Fruit fly (Drosophila melanogaster) whole organism, embryonic: ENCODE data around the gene tomb.

ENCODE experiments used
- Aef1 ChIP-seq: fragments of 200-800 bp; sonication (Bioruptor generic); IDR thresholded peaks from 3 replicates; pipeline ENCODE4 v1.3.6; 2022; ENCODE audit warnings: missing biosample characterization, missing genetic modification characterization
- Asciz ChIP-seq: fragments of 200-800 bp; sonication (Bioruptor generic); optimal IDR thresholded peaks from 2 replicates; lab custom pipeline; 2017; ENCODE audit warnings: missing biosample characterization, mild to moderate bottlenecking, missing genetic modification characterization, missing genetic modification reagents
- Atf3 ChIP-seq: fragments of 200-800 bp; sonication (Bioruptor generic); optimal IDR thresholded peaks from 3 replicates; lab custom pipeline; 2016; ENCODE audit warnings: missing biosample characterization, missing genetic modification characterization
- CG11504 ChIP-seq: fragments of 200-800 bp; sonication (Bioruptor generic); optimal IDR thresholded peaks from 3 replicates; lab custom pipeline; 2019; ENCODE audit warnings: missing biosample characterization, mild to moderate bottlenecking, missing genetic modification characterization, moderate library complexity
- CG11723 ChIP-seq: fragments of 200-800 bp; sonication (Bioruptor generic); optimal IDR thresholded peaks from 2 replicates; lab custom pipeline; 2017; ENCODE audit warnings: missing biosample characterization, mild to moderate bottlenecking, missing genetic modification characterization
- CG12071 ChIP-seq: fragments of 200-800 bp; sonication (Bioruptor generic); optimal IDR thresholded peaks from 3 replicates; lab custom pipeline; 2018; ENCODE audit warnings: missing biosample characterization, mild to moderate bottlenecking, missing genetic modification characterization
- CG1233 ChIP-seq: fragments of 200-800 bp; sonication (Bioruptor generic); optimal IDR thresholded peaks from 4 replicates; lab custom pipeline; 2018; ENCODE audit warnings: missing biosample characterization, mild to moderate bottlenecking, missing genetic modification characterization
- CG13296 ChIP-seq: fragments of 200-800 bp; sonication (Bioruptor generic); optimal IDR thresholded peaks from 3 replicates; lab custom pipeline; 2018; ENCODE audit warnings: missing biosample characterization, mild to moderate bottlenecking, missing genetic modification characterization
- CG14014 ChIP-seq: fragments of 200-800 bp; sonication (Bioruptor generic); IDR thresholded peaks from 2 replicates; pipeline ENCODE4 v1.3.6; 2022; ENCODE audit warnings: missing biosample characterization, missing genetic modification characterization
- CG14050 ChIP-seq: fragments of 200-800 bp; sonication (Bioruptor generic); IDR thresholded peaks from 3 replicates; pipeline ENCODE4 v1.3.6; 2022; ENCODE audit warnings: missing biosample characterization, missing genetic modification characterization
- CG14710 ChIP-seq: fragments of 200-800 bp; sonication (Bioruptor generic); optimal IDR thresholded peaks from 3 replicates; lab custom pipeline; 2019; ENCODE audit warnings: missing biosample characterization, mild to moderate bottlenecking, missing genetic modification characterization, moderate library complexity
- CG1529 ChIP-seq: fragments of 200-800 bp; sonication (Bioruptor generic); optimal IDR thresholded peaks from 3 replicates; lab custom pipeline; 2018; ENCODE audit warnings: missing biosample characterization, missing genetic modification characterization
- CG17328 ChIP-seq: fragments of 200-800 bp; sonication (Bioruptor generic); IDR thresholded peaks from 2 replicates; pipeline ENCODE4 v1.3.6; 2022; ENCODE audit warnings: missing biosample characterization, missing genetic modification characterization
- CG2129 ChIP-seq: fragments of 200-800 bp; sonication (Bioruptor generic); IDR thresholded peaks from 2 replicates; pipeline ENCODE4 v1.3.6; 2022; ENCODE audit warnings: missing biosample characterization, missing genetic modification characterization; ENCODE audit not compliant: partially characterized antibody
- CG31365 ChIP-seq: fragments of 200-800 bp; sonication (Bioruptor generic); optimal IDR thresholded peaks from 2 replicates; lab custom pipeline; 2018; ENCODE audit warnings: missing biosample characterization, mild to moderate bottlenecking, missing genetic modification characterization
- CG34224 ChIP-seq: fragments of 200-800 bp; sonication (Bioruptor generic); IDR thresholded peaks from 3 replicates; pipeline ENCODE4 v1.3.6; 2022; ENCODE audit warnings: missing biosample characterization, missing genetic modification characterization; ENCODE audit not compliant: partially characterized antibody
- CG4707 ChIP-seq: fragments of 200-800 bp; sonication (Bioruptor generic); optimal IDR thresholded peaks from 2 replicates; lab custom pipeline; 2018; ENCODE audit warnings: missing biosample characterization, mild to moderate bottlenecking, missing genetic modification characterization, moderate library complexity
- CG6175 ChIP-seq: fragments of 200-800 bp; sonication (Bioruptor generic); IDR thresholded peaks from 3 replicates; pipeline ENCODE4 v1.3.6; 2022; ENCODE audit warnings: missing biosample characterization, missing genetic modification characterization
- CG6654 ChIP-seq: fragments of 200-800 bp; sonication (Bioruptor generic); optimal IDR thresholded peaks from 2 replicates; lab custom pipeline; 2017; ENCODE audit warnings: missing biosample characterization, mild to moderate bottlenecking, missing genetic modification characterization
- CG6813 ChIP-seq: fragments of 200-800 bp; sonication (Bioruptor generic); optimal IDR thresholded peaks from 2 replicates; lab custom pipeline; 2017; ENCODE audit warnings: missing biosample characterization, missing genetic modification characterization, mild to moderate bottlenecking, moderate library complexity, missing genetic modification reagents
- CG9797 ChIP-seq: fragments of 200-800 bp; sonication (Bioruptor generic); optimal IDR thresholded peaks from 3 replicates; lab custom pipeline; 2018; ENCODE audit warnings: missing biosample characterization, mild to moderate bottlenecking, missing genetic modification characterization
- Dbx ChIP-seq: fragments of 200-800 bp; sonication (Bioruptor generic); IDR thresholded peaks from 3 replicates; pipeline ENCODE4 v1.3.6; 2022; ENCODE audit warnings: missing biosample characterization, missing genetic modification characterization
- Doc3 ChIP-seq: fragments of 200-800 bp; sonication (Bioruptor generic); IDR thresholded peaks from 3 replicates; pipeline ENCODE4 v1.3.6; 2022; ENCODE audit warnings: missing biosample characterization, missing genetic modification characterization; ENCODE audit not compliant: partially characterized antibody
- H15 ChIP-seq: fragments of 200-800 bp; sonication (Bioruptor generic); IDR thresholded peaks from 3 replicates; pipeline ENCODE4 v1.3.6; 2022; ENCODE audit warnings: missing biosample characterization, missing genetic modification characterization
- HLH3B ChIP-seq: fragments of 200-800 bp; sonication (Bioruptor generic); IDR thresholded peaks from 2 replicates; pipeline ENCODE4 v1.3.6; 2022; ENCODE audit warnings: missing biosample characterization, missing genetic modification characterization
- HLH4C ChIP-seq: fragments of 200-800 bp; sonication (Bioruptor generic); IDR thresholded peaks from 3 replicates; pipeline ENCODE4 v1.3.6; 2022; ENCODE audit warnings: missing biosample characterization, missing genetic modification characterization; ENCODE audit not compliant: partially characterized antibody
- MTF-1 ChIP-seq: fragments of 200-800 bp; sonication (Bioruptor generic); optimal IDR thresholded peaks from 2 replicates; lab custom pipeline; 2018; ENCODE audit warnings: missing biosample characterization, mild to moderate bottlenecking, missing genetic modification characterization, borderline replicate concordance
- NK7.1 ChIP-seq: fragments of 200-800 bp; sonication (Bioruptor generic); optimal IDR thresholded peaks from 3 replicates; lab custom pipeline; 2016; ENCODE audit warnings: missing biosample characterization, missing genetic modification characterization
- Ravus ChIP-seq: fragments of 200-800 bp; sonication (Bioruptor generic); IDR thresholded peaks from 2 replicates; pipeline ENCODE4 v1.3.6; 2022; ENCODE audit warnings: missing biosample characterization, missing genetic modification characterization
- Sox102F ChIP-seq: fragments of 200-800 bp; sonication (Bioruptor generic); optimal IDR thresholded peaks from 2 replicates; lab custom pipeline; 2018; ENCODE audit warnings: missing biosample characterization, mild to moderate bottlenecking, missing genetic modification characterization, moderate library complexity
- ac ChIP-seq: fragments of 200-800 bp; sonication (Bioruptor generic); optimal IDR thresholded peaks from 3 replicates; lab custom pipeline; 2017; ENCODE audit warnings: missing biosample characterization, mild to moderate bottlenecking, missing genetic modification characterization
- bsh ChIP-seq, 2 experiments: fragments of 200-800 bp; sonication (Bioruptor generic); optimal IDR thresholded peaks; 2 replicates each; lab custom pipeline; 2017 to 2018; ENCODE audit warnings: mild to moderate bottlenecking in 2 of 2, missing biosample characterization in 2 of 2, missing genetic modification characterization in 2 of 2, moderate library complexity in 1 of 2
- cas ChIP-seq: fragments of 200-800 bp; sonication (Bioruptor generic); IDR thresholded peaks from 2 replicates; pipeline ENCODE4 v1.3.6; 2022; ENCODE audit warnings: missing biosample characterization, missing genetic modification characterization
- crol ChIP-seq: fragments of 200-800 bp; sonication (Bioruptor generic); IDR thresholded peaks from 2 replicates; pipeline ENCODE4 v1.3.6; 2022; ENCODE audit warnings: missing biosample characterization, missing genetic modification characterization
- crp ChIP-seq, 2 experiments: fragments of 200-800 bp; sonication (Bioruptor generic); optimal IDR thresholded peaks; 2 replicates in 1 of 2; 3 replicates in 1 of 2; lab custom pipeline; 2017; ENCODE audit warnings: missing biosample characterization in 2 of 2, missing genetic modification characterization in 2 of 2, mild to moderate bottlenecking in 1 of 2, moderate library complexity in 1 of 2
- danr ChIP-seq: fragments of 200-800 bp; sonication (Bioruptor generic); IDR thresholded peaks from 2 replicates; pipeline ENCODE4 v1.3.6; 2022; ENCODE audit warnings: missing biosample characterization, missing genetic modification characterization
- dimm ChIP-seq: fragments of 200-800 bp; sonication (Bioruptor generic); IDR thresholded peaks from 2 replicates; pipeline ENCODE4 v1.3.6; 2022; ENCODE audit warnings: missing biosample characterization, missing genetic modification characterization
- dmrt11E ChIP-seq: fragments of 200-800 bp; sonication (Bioruptor generic); optimal IDR thresholded peaks from 3 replicates; lab custom pipeline; 2018; ENCODE audit warnings: missing biosample characterization, mild to moderate bottlenecking, missing genetic modification characterization, moderate library complexity
- esg ChIP-seq: fragments of 200-800 bp; sonication (Bioruptor generic); conservative IDR thresholded peaks from 2 replicates; pipeline ENCODE4 v1.3.6; 2022; ENCODE audit warnings: missing biosample characterization, missing genetic modification characterization
- fru ChIP-seq: fragments of >200 bp; optimal IDR thresholded peaks from 2 replicates; lab custom pipeline; 2017
- ham ChIP-seq: fragments of 200-800 bp; sonication (Bioruptor generic); IDR thresholded peaks from 2 replicates; pipeline ENCODE4 v1.3.6; 2022; ENCODE audit warnings: missing biosample characterization, missing genetic modification characterization
- hth ChIP-seq: fragments of >200 bp; optimal IDR thresholded peaks from 2 replicates; lab custom pipeline; 2017; ENCODE audit warnings: inconsistent platforms
- inv ChIP-seq: fragments of 200-800 bp; sonication (Bioruptor generic); IDR thresholded peaks from 2 replicates; pipeline ENCODE4 v1.3.6; 2022; ENCODE audit warnings: missing biosample characterization, missing genetic modification characterization; ENCODE audit not compliant: partially characterized antibody
- org-1 ChIP-seq: fragments of 200-800 bp; sonication (Bioruptor generic); optimal IDR thresholded peaks from 2 replicates; lab custom pipeline; 2017; ENCODE audit warnings: missing biosample characterization, missing genetic modification characterization
- ro ChIP-seq: fragments of 200-800 bp; sonication (Bioruptor generic); IDR thresholded peaks from 2 replicates; pipeline ENCODE4 v1.3.6; 2022; ENCODE audit warnings: missing biosample characterization, missing genetic modification characterization
- row ChIP-seq: fragments of 200-800 bp; sonication (Bioruptor generic); IDR thresholded peaks from 3 replicates; pipeline ENCODE4 v1.3.6; 2022; ENCODE audit warnings: missing biosample characterization, missing genetic modification characterization
- run ChIP-seq: fragments of 200-800 bp; sonication (Bioruptor generic); optimal IDR thresholded peaks from 3 replicates; lab custom pipeline; 2018; ENCODE audit warnings: missing biosample characterization, mild to moderate bottlenecking, missing genetic modification characterization
- slp2 ChIP-seq: fragments of 200-800 bp; sonication (Bioruptor generic); optimal IDR thresholded peaks from 2 replicates; lab custom pipeline; 2016; ENCODE audit warnings: missing biosample characterization, missing genetic modification characterization
- trh ChIP-seq: fragments of 200-800 bp; sonication (Bioruptor generic); optimal IDR thresholded peaks from 2 replicates; lab custom pipeline; 2016; ENCODE audit warnings: missing biosample characterization, missing genetic modification characterization
- ttk ChIP-seq: fragments of 200-800 bp; sonication (Bioruptor generic); IDR thresholded peaks from 2 replicates; pipeline ENCODE4 v2.1.2; 2022; ENCODE audit warnings: missing biosample characterization, missing genetic modification characterization
- tup ChIP-seq: fragments of 200-800 bp; sonication (Bioruptor generic); optimal IDR thresholded peaks from 2 replicates; lab custom pipeline; 2016; ENCODE audit warnings: missing biosample characterization, mild to moderate bottlenecking, missing genetic modification characterization, moderate library complexity

The tomb gene

DNA sequence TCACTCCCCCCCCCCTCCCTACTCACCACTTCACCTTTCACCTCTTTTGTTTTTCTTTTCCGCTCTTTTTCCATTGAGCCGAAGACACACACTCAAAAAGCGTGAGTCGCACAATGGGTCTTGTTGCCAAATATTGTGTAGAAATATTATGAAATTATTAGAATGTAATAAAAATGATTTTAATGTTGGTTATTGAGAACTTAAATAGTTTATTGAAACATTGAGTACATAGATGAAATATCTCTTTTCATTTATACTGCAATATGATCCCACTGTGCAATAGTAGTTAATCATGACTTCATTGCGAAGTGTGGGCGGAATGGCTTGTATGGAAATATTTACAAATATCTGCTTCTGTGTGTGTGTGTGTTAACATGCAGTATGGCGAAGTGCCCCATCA lies 30.5 kb upstream of the tomb start (continued):
- no peak for TF ChIP-seq inv (GFP tag; lab: Robert Waterston, UW)
- TF ChIP-seq Aef1 (GFP tag; lab: Robert Waterston, UW), result 0 out of 3 replicates have a peak, but pooled peaks have one; percentile 18
- no peak for TF ChIP-seq Asciz (GFP tag; lab: Kevin White, UChicago)
- no peak for TF ChIP-seq Doc3 (GFP tag; lab: Robert Waterston, UW)
- no peak for TF ChIP-seq CG17328 (GFP tag; lab: Robert Waterston, UW)
- no peak for TF ChIP-seq CG13296
- TF ChIP-seq tup (GFP tag; lab: Kevin White, UChicago), result no peak
- TF ChIP-seq cas (GFP tag; lab: Robert Waterston, UW), result no peak
- no peak for TF ChIP-seq slp2
- peak; percentile 52; the same call in 2 of the 3 replicates for TF ChIP-seq row
- no peak for TF ChIP-seq run (tag; lab: Kevin White, UChicago)
- TF ChIP-seq trh (GFP tag; lab: Kevin White, UChicago), result no peak
- no peak for TF ChIP-seq CG34224 (GFP tag; lab: Robert Waterston, UW)
- TF ChIP-seq CG1233, result no peak
- no peak for TF ChIP-seq ham
- peak; percentile 37 for TF ChIP-seq CG11504 (tag; lab: Kevin White, UChicago)
- no peak for TF ChIP-seq fru (lab: Kevin White, UChicago)
- 0 out of 2 replicates have a peak, but pooled peaks have one; percentile 12 for TF ChIP-seq HLH3B (GFP tag; lab: Robert Waterston, UW)
- TF ChIP-seq dimm, result no peak
- TF ChIP-seq CG6175, result no peak
- no peak for TF ChIP-seq CG12071 (GFP tag; lab: Kevin White, UChicago)
- TF ChIP-seq Atf3 (GFP tag; lab: Kevin White, UChicago), result no peak
- TF ChIP-seq Dbx (GFP tag; lab: Robert Waterston, UW), result no peak
- no peak for TF ChIP-seq danr (GFP tag; lab: Robert Waterston, UW)
- no peak for TF ChIP-seq NK7.1
- peak; percentile 44; the same call in 1 of the 2 replicates for TF ChIP-seq ttk
- no peak for TF ChIP-seq ro
- TF ChIP-seq crp (GFP tag; optimal IDR thresholded peaks at IDR 0.05; lab: Kevin White, UChicago), result no peak
- TF ChIP-seq MTF-1 (GFP tag; lab: Kevin White, UChicago), result no peak
- 0 out of 3 replicates have a peak, but pooled peaks have one; percentile 35 for TF ChIP-seq H15
- no peak for TF ChIP-seq CG14710 (tag; lab: Kevin White, UChicago)
- no peak for TF ChIP-seq hth
- TF ChIP-seq org-1, result no peak
- TF ChIP-seq CG14050 (GFP tag; lab: Robert Waterston, UW), result no peak
- no peak for TF ChIP-seq CG6654 (GFP tag; lab: Kevin White, UChicago)
- no peak for TF ChIP-seq CG31365 (tag; lab: Kevin White, UChicago)
- no peak for TF ChIP-seq Ravus (GFP tag; lab: Robert Waterston, UW)
- TF ChIP-seq bsh (GFP tag; optimal IDR thresholded peaks at IDR 0.05; lab: Kevin White, UChicago), result peak in 1 of 2 experiments; percentile 20
- no peak for TF ChIP-seq CG9797 (GFP tag; lab: Kevin White, UChicago)
- peak; percentile 30 for TF ChIP-seq CG4707 (GFP tag; lab: Kevin White, UChicago)
- TF ChIP-seq HLH4C (GFP tag; lab: Robert Waterston, UW), result no peak
- no peak for TF ChIP-seq crol (GFP tag; lab: Robert Waterston, UW)
- TF ChIP-seq CG14014 (GFP tag; lab: Robert Waterston, UW), result no peak
- TF ChIP-seq dmrt11E (tag; lab: Kevin White, UChicago), result no peak
- peak; percentile 36 for TF ChIP-seq Sox102F
- TF ChIP-seq ac (GFP tag; lab: Kevin White, UChicago), result no peak
- TF ChIP-seq CG11723, result no peak
- TF ChIP-seq CG6813 (GFP tag; lab: Kevin White, UChicago), result no peak
- no peak for TF ChIP-seq CG2129 (GFP tag; lab: Robert Waterston, UW)
- 0 out of 2 replicates have a peak, but pooled peaks have one; percentile 20 for TF ChIP-seq esg
- no peak for TF ChIP-seq CG1529 (GFP tag; lab: Kevin White, UChicago)
